Worm (Caenorhabditis elegans): ENCODE data around the gene F47E1.2.

F47E1.2 gene

ce11 chrX:9024270-9024669, 33.2 kb upstream of the F47E1.2 start:
- TF ChIP-seq sdc-2 (tag; optimal IDR thresholded peaks at IDR 0.05) (no peak), che-1 (tag; optimal IDR thresholded peaks at IDR 0.05) (peak; percentile 31), eyg-1 (tag; optimal IDR thresholded peaks at IDR 0.05) (no peak), unc-86 (tag; optimal IDR thresholded peaks at IDR 0.05) (peak; percentile 10), hlh-13 (GFP tag; optimal IDR thresholded peaks at IDR 0.05) (no peak), elt-4 (tag; optimal IDR thresholded peaks at IDR 0.05) (no peak), pag-3 (tag; optimal IDR thresholded peaks at IDR 0.05; ENCODE audit: borderline replicate concordance) (no peak), fkh-6 (tag; optimal IDR thresholded peaks at IDR 0.05) (no peak), T23F11.4 (GFP tag; optimal IDR thresholded peaks at IDR 0.05) (no peak), unc-42 (tag; optimal IDR thresholded peaks at IDR 0.05) (no peak), ceh-6 (GFP tag; optimal IDR thresholded peaks at IDR 0.05) (no peak), ceh-9 (tag; optimal IDR thresholded peaks at IDR 0.05) (no peak), ref-2 (tag; optimal IDR thresholded peaks at IDR 0.05) (no peak), dve-1 (tag; optimal IDR thresholded peaks at IDR 0.05) (no peak), ceh-2 (tag; optimal IDR thresholded peaks at IDR 0.05) (no peak), ceh-31 (tag; optimal IDR thresholded peaks at IDR 0.05) (no peak), C08G9.2 (tag; optimal IDR thresholded peaks at IDR 0.05) (no peak), mec-3 (tag; optimal IDR thresholded peaks at IDR 0.05; ENCODE audit: borderline replicate concordance) (no peak), syd-9 (tag; optimal IDR thresholded peaks at IDR 0.05) (no peak), ceh-24 (tag; optimal IDR thresholded peaks at IDR 0.05) (no peak), fkh-10 (GFP tag; optimal IDR thresholded peaks at IDR 0.05) (no peak), ceh-30 (tag; optimal IDR thresholded peaks at IDR 0.05) (no peak), unc-3 (GFP tag; conservative IDR thresholded peaks at IDR 0.05) (peak; percentile 41; the same call in 1 of the 2 replicates), unc-3 (tag; optimal IDR thresholded peaks at IDR 0.05) (no peak), sox-4 (tag; optimal IDR thresholded peaks at IDR 0.05) (no peak), K09A11.1 (tag; optimal IDR thresholded peaks at IDR 0.05; ENCODE audit: insufficient read depth) (no peak), pros-1 (tag; optimal IDR thresholded peaks at IDR 0.05) (no peak), ceh-48 (tag; optimal IDR thresholded peaks at IDR 0.05) (no peak), lin-11 (tag; optimal IDR thresholded peaks at IDR 0.05) (no peak), dmd-4 (tag; optimal IDR thresholded peaks at IDR 0.05; ENCODE audit: borderline replicate concordance) (no peak), ahr-1 (tag; optimal IDR thresholded peaks at IDR 0.05) (no peak), zip-5 (tag; optimal IDR thresholded peaks at IDR 0.05) (no peak), lim-6 (tag; optimal IDR thresholded peaks at IDR 0.05) (no peak), hlh-8 (tag; optimal IDR thresholded peaks at IDR 0.05) (no peak), madf-2 (tag; optimal IDR thresholded peaks at IDR 0.05) (no peak), ceh-22 (tag; optimal IDR thresholded peaks at IDR 0.05) (no peak), tbx-2 (tag; optimal IDR thresholded peaks at IDR 0.05) (no peak), ztf-16 (tag; optimal IDR thresholded peaks at IDR 0.05) (peak; percentile 2), F13H6.1 (tag; optimal IDR thresholded peaks at IDR 0.05) (no peak), ets-4 (tag; optimal IDR thresholded peaks at IDR 0.05) (no peak), nfya-1 (tag; optimal IDR thresholded peaks at IDR 0.05) (no peak), pat-9 (tag; optimal IDR thresholded peaks at IDR 0.05) (no peak), hlh-30 (tag; optimal IDR thresholded peaks at IDR 0.05; ENCODE audit: insufficient read depth) (no peak), pax-1 (tag; optimal IDR thresholded peaks at IDR 0.05) (no peak), ttx-3 (tag; optimal IDR thresholded peaks at IDR 0.05) (peak; percentile 34), elt-2 (tag; optimal IDR thresholded peaks at IDR 0.05) (peak; percentile 33)

Data from whole organism, late embryonic.